Fruit fly (Drosophila melanogaster) whole organism, pupa: ENCODE measurements around the gene CG13398.
A peak's percentile ranks its signal among the peaks of the same experiment; 100 is the strongest.

ENCODE experiments used
- CG10348 ChIP-seq: fragments of 200-800 bp; sonication (Bioruptor generic); IDR thresholded peaks from 2 replicates; pipeline ENCODE4 v1.3.6; 2022; ENCODE audit warnings: missing biosample characterization, missing genetic modification characterization
- CG12605 ChIP-seq: fragments of 200-800 bp; sonication (Bioruptor generic); IDR thresholded peaks from 2 replicates; pipeline ENCODE4 v1.3.6; 2022; ENCODE audit warnings: missing biosample characterization, missing genetic modification characterization
- CG13204 ChIP-seq: fragments of 200-800 bp; sonication (Bioruptor generic); optimal IDR thresholded peaks from 2 replicates; lab custom pipeline; 2018; ENCODE audit warnings: missing biosample characterization, mild to moderate bottlenecking, missing genetic modification characterization, moderate library complexity
- CG14655 ChIP-seq: fragments of 200-800 bp; sonication (Bioruptor generic); optimal IDR thresholded peaks from 3 replicates; lab custom pipeline; 2017; ENCODE audit warnings: mild to moderate bottlenecking, missing biosample characterization, missing genetic modification reagents, missing genetic modification characterization
- CG15710 ChIP-seq: fragments of 200-800 bp; sonication (Bioruptor generic); optimal IDR thresholded peaks from 2 replicates; lab custom pipeline; 2018; ENCODE audit warnings: missing biosample characterization, mild to moderate bottlenecking, missing genetic modification characterization, moderate library complexity
- CG17806 ChIP-seq: fragments of 200-800 bp; sonication (Bioruptor generic); optimal IDR thresholded peaks from 2 replicates; lab custom pipeline; 2018; ENCODE audit warnings: missing biosample characterization, mild to moderate bottlenecking, missing genetic modification characterization, moderate library complexity
- CG32121 ChIP-seq: fragments of 200-800 bp; sonication (Bioruptor generic); IDR thresholded peaks from 2 replicates; pipeline ENCODE4 v1.3.6; 2022; ENCODE audit warnings: missing biosample characterization, missing genetic modification characterization
- CG34367 ChIP-seq: fragments of 200-800 bp; sonication (Bioruptor generic); optimal IDR thresholded peaks from 2 replicates; lab custom pipeline; 2018; ENCODE audit warnings: missing biosample characterization, mild to moderate bottlenecking, missing genetic modification characterization
- CG4496 ChIP-seq: fragments of 200-800 bp; sonication (Bioruptor generic); IDR thresholded peaks from 3 replicates; pipeline ENCODE4 v1.3.6; 2022; ENCODE audit warnings: missing biosample characterization, missing genetic modification characterization
- CG8159 ChIP-seq: fragments of 200-800 bp; sonication (Bioruptor generic); optimal IDR thresholded peaks from 3 replicates; lab custom pipeline; 2018; ENCODE audit warnings: missing biosample characterization, mild to moderate bottlenecking, missing genetic modification characterization, moderate library complexity
- CG8301 ChIP-seq: fragments of 200-800 bp; sonication (Bioruptor generic); optimal IDR thresholded peaks from 2 replicates; lab custom pipeline; 2018; ENCODE audit warnings: missing biosample characterization, mild to moderate bottlenecking, missing genetic modification characterization
- CG9948 ChIP-seq: fragments of 200-800 bp; sonication (Bioruptor generic); optimal IDR thresholded peaks from 2 replicates; lab custom pipeline; 2018; ENCODE audit warnings: missing biosample characterization, mild to moderate bottlenecking, missing genetic modification characterization, moderate library complexity
- D1 ChIP-seq: fragments of 200-800 bp; sonication (Bioruptor generic); optimal IDR thresholded peaks from 2 replicates; lab custom pipeline; 2018; ENCODE audit warnings: missing biosample characterization, mild to moderate bottlenecking, missing genetic modification characterization, moderate library complexity
- EcR ChIP-seq: fragments of 200-800 bp; sonication (Bioruptor generic); optimal IDR thresholded peaks from 3 replicates; lab custom pipeline; 2019; ENCODE audit warnings: missing biosample characterization, missing genetic modification characterization, mild to moderate bottlenecking, moderate library complexity, missing genetic modification reagents
- Ets98B ChIP-seq: fragments of 200-800 bp; sonication (Bioruptor generic); IDR thresholded peaks from 2 replicates; pipeline ENCODE4 v1.3.6; 2022; ENCODE audit warnings: missing biosample characterization, missing genetic modification characterization
- Pif1A ChIP-seq: fragments of 200-800 bp; sonication (Bioruptor generic); optimal IDR thresholded peaks from 3 replicates; lab custom pipeline; 2016; ENCODE audit warnings: missing biosample characterization, missing genetic modification characterization
- Pif1B ChIP-seq: fragments of 200-800 bp; sonication (Bioruptor generic); optimal IDR thresholded peaks from 3 replicates; lab custom pipeline; 2016; ENCODE audit warnings: missing biosample characterization, missing genetic modification characterization
- Snoo ChIP-seq: fragments of 200-800 bp; sonication (Bioruptor generic); optimal IDR thresholded peaks from 3 replicates; lab custom pipeline; 2017; ENCODE audit warnings: missing biosample characterization, mild to moderate bottlenecking, missing genetic modification characterization, inconsistent platforms
- fd96Ca ChIP-seq: fragments of 200-800 bp; sonication (Bioruptor generic); IDR thresholded peaks from 3 replicates; pipeline ENCODE4 v1.3.6; 2022; ENCODE audit warnings: missing biosample characterization, missing genetic modification characterization
- gl ChIP-seq: fragments of 200-800 bp; sonication (Bioruptor generic); optimal IDR thresholded peaks from 2 replicates; lab custom pipeline; 2018; ENCODE audit warnings: missing biosample characterization, mild to moderate bottlenecking, missing genetic modification characterization
- rn ChIP-seq: fragments of 200-800 bp; sonication (Bioruptor generic); IDR thresholded peaks from 2 replicates; pipeline ENCODE4 v1.3.6; 2022; ENCODE audit warnings: missing biosample characterization, missing genetic modification characterization

CG13398 gene

DNA sequence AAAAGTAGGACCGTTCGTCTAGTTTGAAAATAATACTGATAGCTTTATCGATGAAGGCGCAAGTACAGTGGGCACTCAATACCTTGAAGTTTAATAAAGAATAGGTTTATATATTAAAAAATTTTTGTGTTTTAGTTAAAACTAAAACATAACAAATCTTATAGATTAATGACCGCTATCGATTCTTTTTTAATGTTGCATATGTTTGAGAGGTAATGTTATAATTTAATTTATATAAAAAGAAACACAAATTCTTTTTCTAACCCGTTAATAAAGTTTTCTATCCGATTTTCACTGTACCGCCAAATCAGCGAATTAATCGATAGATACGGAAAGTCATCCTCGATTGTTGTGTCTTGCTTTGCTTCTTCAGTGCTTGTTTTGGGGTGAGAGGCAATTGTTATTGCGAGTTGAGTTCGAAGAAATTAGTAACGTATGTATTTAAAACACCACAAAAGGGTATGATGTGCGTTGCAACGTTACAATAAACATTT, 30.9 kb downstream of the CG13398 start, which contains the start of the genes Dad1 and CG13384:
TSS of gene Dad1 (minus strand) at position 30 of the 494 bp plus-strand sequence.
TSS of gene CG13384 (plus strand) at position 348 of the 494 bp plus-strand sequence.
- TF ChIP-seq fd96Ca (GFP tag; lab: Robert Waterston, UW), result no peak
- peak; percentile 86 for TF ChIP-seq CG34367 (tag; lab: Kevin White, UChicago)
- TF ChIP-seq CG32121 (GFP tag; lab: Robert Waterston, UW), result peak; percentile 90
- TF ChIP-seq CG9948 (tag; lab: Kevin White, UChicago), result peak; percentile 92
- TF ChIP-seq Pif1A (GFP tag; lab: Kevin White, UChicago), result peak; percentile 33
- peak; percentile 86 for TF ChIP-seq CG8301 (tag; lab: Kevin White, UChicago)
- peak; percentile 76 for TF ChIP-seq Ets98B (GFP tag; lab: Robert Waterston, UW)
- TF ChIP-seq CG8159 (tag; lab: Kevin White, UChicago), result peak; percentile 96
- TF ChIP-seq rn, result peak; percentile 81
- peak; percentile 92 for TF ChIP-seq CG17806 (tag; lab: Kevin White, UChicago)
- TF ChIP-seq CG13204, result no peak
- TF ChIP-seq EcR (GFP tag; lab: Kevin White, UChicago), result peak; percentile 22
- peak; percentile 93 for TF ChIP-seq CG14655 (GFP tag; lab: Kevin White, UChicago)
- peak; percentile 95 for TF ChIP-seq CG15710 (tag; lab: Kevin White, UChicago)
- peak; percentile 30 for TF ChIP-seq gl
- TF ChIP-seq D1 (tag; lab: Kevin White, UChicago), result peak; percentile 86
- TF ChIP-seq Snoo (tag; lab: Kevin White, UChicago), result peak; percentile 92
- peak; percentile 69 for TF ChIP-seq Pif1B (GFP tag; lab: Kevin White, UChicago)
- peak; percentile 88 for TF ChIP-seq CG4496 (GFP tag; lab: Robert Waterston, UW)
- TF ChIP-seq CG12605 (GFP tag; lab: Robert Waterston, UW), result peak; percentile 78
- TF ChIP-seq CG10348 (GFP tag; lab: Robert Waterston, UW), result peak; percentile 61; the same call in 1 of the 2 replicates

DNA sequence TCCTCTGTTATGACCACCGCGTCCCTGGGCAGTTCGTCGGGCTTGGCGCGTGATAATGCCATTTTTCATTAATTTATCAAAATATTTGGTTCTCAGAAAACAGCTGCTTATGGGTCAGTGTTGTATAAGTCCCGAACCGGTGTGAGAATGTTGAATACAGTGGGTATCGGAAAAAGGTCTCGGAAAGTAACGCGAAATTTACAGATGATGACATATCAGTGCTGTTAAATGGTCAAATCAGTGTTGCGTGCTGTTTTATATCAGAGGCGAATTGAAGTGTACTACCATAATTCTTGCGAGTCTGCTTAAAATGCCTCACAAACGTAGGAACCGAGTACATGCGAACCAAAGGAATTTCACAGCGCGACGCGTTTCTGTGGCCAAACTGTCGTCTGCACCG, 32.4 kb downstream of the CG13398 start, which contains the start of the genes CG13392 and Rcd4:
TSS of gene CG13392 (minus strand) at position 162 of the 400 bp plus-strand sequence.
TSS of gene Rcd4 (plus strand) at position 216 of the 400 bp plus-strand sequence.
- TF ChIP-seq CG9948 (tag; lab: Kevin White, UChicago) (no peak), CG8301 (tag; lab: Kevin White, UChicago) (peak; percentile 17), CG15710 (tag; lab: Kevin White, UChicago) (peak; percentile 37), Ets98B (GFP tag; lab: Robert Waterston, UW) (peak; percentile 66), fd96Ca (GFP tag; lab: Robert Waterston, UW) (no peak; the same call in 2 of the 3 replicates), CG8159 (tag; lab: Kevin White, UChicago) (peak; percentile 47), CG12605 (GFP tag; lab: Robert Waterston, UW) (no peak), Snoo (tag; lab: Kevin White, UChicago) (peak; percentile 67), Pif1A (GFP tag; lab: Kevin White, UChicago) (peak; percentile 48), CG10348 (GFP tag; lab: Robert Waterston, UW) (no peak), CG14655 (GFP tag; lab: Kevin White, UChicago) (peak; percentile 25), rn (peak; percentile 15; the same call in 1 of the 2 replicates), D1 (tag; lab: Kevin White, UChicago) (no peak), CG32121 (GFP tag; lab: Robert Waterston, UW) (no peak), CG13204 (no peak), gl (peak; percentile 44), EcR (GFP tag; lab: Kevin White, UChicago) (peak; percentile 0), CG4496 (GFP tag; lab: Robert Waterston, UW) (peak; percentile 80), CG17806 (tag; lab: Kevin White, UChicago) (peak; percentile 34), Pif1B (GFP tag; lab: Kevin White, UChicago) (peak; percentile 34), CG34367 (tag; lab: Kevin White, UChicago) (peak; percentile 7)

DNA sequence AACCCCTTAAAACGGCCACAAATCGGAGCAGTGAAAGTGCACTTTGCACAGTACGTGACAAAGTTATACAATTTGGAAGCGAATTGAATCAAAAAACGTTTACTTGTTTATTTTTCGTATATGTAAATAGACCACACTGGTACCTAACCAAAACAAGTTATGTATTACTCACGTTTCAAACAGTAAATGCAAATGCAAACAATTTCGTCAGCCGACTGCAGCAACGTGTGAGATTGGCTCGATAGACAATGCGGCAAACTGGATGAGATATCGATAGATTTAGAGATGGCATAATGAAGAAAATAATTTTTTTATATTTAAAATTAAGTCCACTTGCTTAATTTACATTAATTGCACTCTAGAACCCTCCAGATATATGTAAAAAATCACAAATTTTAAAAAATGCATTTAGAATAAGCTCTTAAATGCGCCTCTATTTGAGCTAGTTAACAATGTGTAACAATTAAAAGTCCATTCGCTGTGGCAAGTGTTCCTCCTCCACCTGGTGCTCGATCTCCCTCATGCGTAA, 33.5 kb downstream of the CG13398 start, which contains the start of gene AlaRS:
TSS of gene AlaRS (minus strand) at position 257 of the 529 bp plus-strand sequence.
- no peak for TF ChIP-seq CG4496 (GFP tag; lab: Robert Waterston, UW)
- no peak for TF ChIP-seq CG10348 (GFP tag; lab: Robert Waterston, UW)
- TF ChIP-seq CG12605 (GFP tag; lab: Robert Waterston, UW), result no peak
- TF ChIP-seq CG13204, result no peak
- no peak for TF ChIP-seq rn
- TF ChIP-seq EcR (GFP tag; lab: Kevin White, UChicago), result no peak
- TF ChIP-seq CG9948 (tag; lab: Kevin White, UChicago), result peak; percentile 16
- peak; percentile 37 for TF ChIP-seq Ets98B (GFP tag; lab: Robert Waterston, UW)
- peak; percentile 21 for TF ChIP-seq Snoo (tag; lab: Kevin White, UChicago)
- peak; percentile 28 for TF ChIP-seq CG17806 (tag; lab: Kevin White, UChicago)
- peak; percentile 5 for TF ChIP-seq CG34367 (tag; lab: Kevin White, UChicago)
- TF ChIP-seq D1 (tag; lab: Kevin White, UChicago), result no peak
- TF ChIP-seq Pif1B (GFP tag; lab: Kevin White, UChicago), result peak; percentile 51
- TF ChIP-seq gl, result no peak
- TF ChIP-seq Pif1A (GFP tag; lab: Kevin White, UChicago), result peak; percentile 31
- peak; percentile 2 for TF ChIP-seq CG14655 (GFP tag; lab: Kevin White, UChicago)
- peak; percentile 32 for TF ChIP-seq CG15710 (tag; lab: Kevin White, UChicago)
- TF ChIP-seq fd96Ca (GFP tag; lab: Robert Waterston, UW), result no peak
- peak; percentile 36 for TF ChIP-seq CG8159 (tag; lab: Kevin White, UChicago)
- TF ChIP-seq CG8301 (tag; lab: Kevin White, UChicago), result no peak
- no peak for TF ChIP-seq CG32121 (GFP tag; lab: Robert Waterston, UW)

DNA sequence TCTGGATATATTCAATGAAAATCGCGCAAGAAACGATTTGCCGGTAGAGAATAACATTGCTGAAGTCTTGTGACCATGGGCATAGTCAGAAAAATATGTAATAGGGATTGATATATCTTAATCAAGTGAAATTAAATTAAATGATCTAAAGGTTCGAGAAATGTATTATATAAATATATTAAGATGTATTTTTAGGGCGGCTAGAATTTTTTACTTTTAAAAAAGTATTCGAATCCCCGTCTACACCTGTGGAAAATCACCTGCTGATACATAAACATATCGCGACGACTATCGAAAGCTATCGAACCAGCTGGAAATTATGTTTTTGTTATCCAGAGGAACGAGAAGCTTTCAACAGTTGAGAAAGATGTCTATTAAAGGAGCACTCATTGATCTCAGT, 38.3 kb downstream of the CG13398 start, which contains the start of the genes CG13390 and CG17294:
TSS of gene CG13390 (minus strand) at position 81 of the 400 bp plus-strand sequence.
TSS of gene CG17294 (plus strand) at position 319 of the 400 bp plus-strand sequence.
- peak; percentile 100 for TF ChIP-seq CG17806 (tag; lab: Kevin White, UChicago)
- peak; percentile 100 for TF ChIP-seq CG4496 (GFP tag; lab: Robert Waterston, UW)
- TF ChIP-seq Ets98B (GFP tag; lab: Robert Waterston, UW), result peak; percentile 100
- TF ChIP-seq CG10348 (GFP tag; lab: Robert Waterston, UW), result peak; percentile 97
- peak; percentile 100 for TF ChIP-seq CG32121 (GFP tag; lab: Robert Waterston, UW)
- TF ChIP-seq CG9948 (tag; lab: Kevin White, UChicago), result peak; percentile 100
- peak; percentile 72 for TF ChIP-seq EcR (GFP tag; lab: Kevin White, UChicago)
- peak; percentile 99 for TF ChIP-seq Pif1A (GFP tag; lab: Kevin White, UChicago)
- TF ChIP-seq rn, result peak; percentile 99
- TF ChIP-seq CG8159 (tag; lab: Kevin White, UChicago), result peak; percentile 100
- peak; percentile 99 for TF ChIP-seq Pif1B (GFP tag; lab: Kevin White, UChicago)
- TF ChIP-seq CG12605 (GFP tag; lab: Robert Waterston, UW), result peak; percentile 99
- TF ChIP-seq CG14655 (GFP tag; lab: Kevin White, UChicago), result peak; percentile 100
- peak; percentile 98 for TF ChIP-seq gl
- peak; percentile 99 for TF ChIP-seq CG34367 (tag; lab: Kevin White, UChicago)
- peak; percentile 99 for TF ChIP-seq CG8301 (tag; lab: Kevin White, UChicago)
- peak; percentile 100 for TF ChIP-seq Snoo (tag; lab: Kevin White, UChicago)
- peak; percentile 100 for TF ChIP-seq CG15710 (tag; lab: Kevin White, UChicago)
- TF ChIP-seq CG13204, result peak; percentile 98
- TF ChIP-seq D1 (tag; lab: Kevin White, UChicago), result peak; percentile 99
- peak; percentile 96 for TF ChIP-seq fd96Ca (GFP tag; lab: Robert Waterston, UW)
